Worm (Caenorhabditis elegans) whole organism, early embryonic: ENCODE results near the gene pxf-1.

Experiments
- B0310.2 ChIP-seq: sonication (generic microtip); optimal IDR thresholded peaks from 2 replicates; lab custom pipeline; 2016; ENCODE audit warnings: mild to moderate bottlenecking, missing genetic modification characterization, missing compliant biosample characterization
- F13C5.2 ChIP-seq: sonication (generic microtip); optimal IDR thresholded peaks from 2 replicates; lab custom pipeline; 2017; ENCODE audit warnings: mild to moderate bottlenecking, missing genetic modification characterization, inconsistent platforms, missing compliant biosample characterization
- aly-1 ChIP-seq: sonication (generic microtip); optimal IDR thresholded peaks from 2 replicates; lab custom pipeline; 2016; ENCODE audit warnings: missing genetic modification characterization, missing compliant biosample characterization
- ama-1 ChIP-seq: fragments of 150-350 bp; optimal IDR thresholded peaks from 2 replicates; lab custom pipeline; 2014
- ceh-13 ChIP-seq: fragments of 200-800 bp; sonication (Bioruptor generic); optimal IDR thresholded peaks from 2 replicates; lab custom pipeline; 2018; ENCODE audit warnings: mild to moderate bottlenecking, missing genetic modification characterization, missing compliant biosample characterization
- ceh-36 ChIP-seq: sonication (generic microtip); optimal IDR thresholded peaks from 2 replicates; lab custom pipeline; 2016; ENCODE audit warnings: missing genetic modification characterization, inconsistent platforms, missing compliant biosample characterization
- ets-7 ChIP-seq: sonication (generic microtip); optimal IDR thresholded peaks from 2 replicates; lab custom pipeline; 2016; ENCODE audit warnings: missing genotype, missing genetic modification characterization, missing compliant biosample characterization
- flt-1 ChIP-seq: fragments of 200-800 bp; sonication (Bioruptor generic); IDR thresholded peaks from 2 replicates; pipeline ENCODE4 v1.3.6; 2022; ENCODE audit warnings: missing genetic modification characterization, missing compliant biosample characterization
- hmbx-1 ChIP-seq: sonication (generic microtip); optimal IDR thresholded peaks from 2 replicates; lab custom pipeline; 2016; ENCODE audit warnings: mild to moderate bottlenecking, missing genetic modification characterization, missing compliant biosample characterization
- hmg-4 ChIP-seq: fragments of 200-800 bp; sonication (Bioruptor generic); optimal IDR thresholded peaks from 2 replicates; lab custom pipeline; 2018; ENCODE audit warnings: mild to moderate bottlenecking, missing genetic modification characterization, missing compliant biosample characterization
- hnd-1 ChIP-seq: sonication (generic microtip); optimal IDR thresholded peaks from 2 replicates; lab custom pipeline; 2016; ENCODE audit warnings: missing genetic modification characterization, missing compliant biosample characterization
- pes-1 ChIP-seq: fragments of 200-800 bp; sonication (Bioruptor generic); IDR thresholded peaks from 2 replicates; pipeline ENCODE4 v1.3.6; 2022; ENCODE audit warnings: missing genetic modification reagents, missing genetic modification characterization, missing compliant biosample characterization
- scrt-1 ChIP-seq: fragments of 200-800 bp; sonication (Bioruptor generic); IDR thresholded peaks from 2 replicates; pipeline ENCODE4 v1.3.6; 2022; ENCODE audit warnings: missing genetic modification characterization, missing compliant biosample characterization
- sea-1 ChIP-seq: fragments of 200-800 bp; sonication (Bioruptor generic); conservative IDR thresholded peaks from 2 replicates; pipeline ENCODE4 v1.3.6; 2022; ENCODE audit warnings: missing genetic modification characterization, missing compliant biosample characterization
- tbx-11 ChIP-seq: fragments of 200-800 bp; sonication (Bioruptor generic); IDR thresholded peaks from 2 replicates; pipeline ENCODE4 v1.3.6; 2022; ENCODE audit warnings: missing genetic modification characterization, missing compliant biosample characterization
- tbx-37 ChIP-seq: fragments of 200-800 bp; sonication (Bioruptor generic); conservative IDR thresholded peaks from 2 replicates; pipeline ENCODE4 v1.3.6; 2022; ENCODE audit warnings: missing genetic modification reagents, missing genetic modification characterization, missing compliant biosample characterization
- tra-4 ChIP-seq: sonication (generic microtip); optimal IDR thresholded peaks from 2 replicates; lab custom pipeline; 2017; ENCODE audit warnings: missing genetic modification characterization, missing compliant biosample characterization

The pxf-1 gene

ce11 chrIV:10190586-10190985 lies 16.4 kb upstream of the pxf-1 start:
- no peak for TF ChIP-seq tra-4
- TF ChIP-seq hmg-4 (GFP tag; lab: Kevin White, UChicago), result no peak
- TF ChIP-seq tbx-37 (GFP tag; lab: Robert Waterston, UW), result no peak
- TF ChIP-seq flt-1 (GFP tag; lab: Robert Waterston, UW), result no peak
- no peak for TF ChIP-seq ama-1 (lab: Kevin White, UChicago)
- TF ChIP-seq aly-1 (tag; lab: Kevin White, UChicago), result no peak
- no peak for TF ChIP-seq F13C5.2 (tag; lab: Kevin White, UChicago)
- TF ChIP-seq hnd-1 (tag; lab: Kevin White, UChicago), result no peak
- no peak for TF ChIP-seq hmbx-1
- no peak for TF ChIP-seq ets-7 (tag; lab: Kevin White, UChicago)
- no peak for TF ChIP-seq ceh-13
- no peak for TF ChIP-seq sea-1 (GFP tag; lab: Robert Waterston, UW)
- no peak for TF ChIP-seq scrt-1 (GFP tag; lab: Robert Waterston, UW)
- TF ChIP-seq pes-1 (GFP tag; lab: Robert Waterston, UW), result no peak
- no peak for TF ChIP-seq tbx-11 (GFP tag; lab: Robert Waterston, UW)

ce11 chrIV:10188505-10188904 lies 14.4 kb upstream of the pxf-1 start:
- no peak for TF ChIP-seq scrt-1 (GFP tag; lab: Robert Waterston, UW)
- TF ChIP-seq aly-1 (tag; lab: Kevin White, UChicago), result no peak
- TF ChIP-seq hmbx-1, result no peak
- TF ChIP-seq ceh-36, result no peak

ce11 chrIV:10180133-10180749 lies 6.1 kb upstream of the pxf-1 start, which contains the start of gene gta-1:
TSS of gene gta-1 (plus strand) at chrIV:10180660.
- TF ChIP-seq tbx-11 (GFP tag; lab: Robert Waterston, UW) (no peak), pes-1 (GFP tag; lab: Robert Waterston, UW) (no peak), hmbx-1 (no peak), hmg-4 (GFP tag; lab: Kevin White, UChicago) (no peak), ceh-13 (no peak)

- TF ChIP-seq ama-1 (lab: Kevin White, UChicago) (no peak), ets-7 (tag; lab: Kevin White, UChicago) (no peak), pes-1 (GFP tag; lab: Robert Waterston, UW) (no peak), scrt-1 (GFP tag; lab: Robert Waterston, UW) (no peak), aly-1 (tag; lab: Kevin White, UChicago) (no peak), tbx-37 (GFP tag; lab: Robert Waterston, UW) (no peak), tra-4 (no peak), hmg-4 (GFP tag; lab: Kevin White, UChicago) (no peak), ceh-13 (no peak), F13C5.2 (tag; lab: Kevin White, UChicago) (no peak), tbx-11 (GFP tag; lab: Robert Waterston, UW) (no peak)
Measured at ce11 chrIV:10177779-10178178, 3.6 kb upstream of the pxf-1 start, which contains the start of gene mspn-1. TSS of gene mspn-1 (plus strand) at chrIV:10177968.

- TF ChIP-seq B0310.2 (tag; lab: Kevin White, UChicago), result no peak
- TF ChIP-seq ama-1 (lab: Kevin White, UChicago), result no peak
- no peak for TF ChIP-seq ceh-36
- no peak for TF ChIP-seq F13C5.2 (tag; lab: Kevin White, UChicago)
- no peak for TF ChIP-seq tbx-11 (GFP tag; lab: Robert Waterston, UW)
- no peak for TF ChIP-seq tbx-37 (GFP tag; lab: Robert Waterston, UW)
- no peak for TF ChIP-seq sea-1 (GFP tag; lab: Robert Waterston, UW)
- no peak for TF ChIP-seq ceh-13
- no peak for TF ChIP-seq pes-1 (GFP tag; lab: Robert Waterston, UW)
- TF ChIP-seq aly-1 (tag; lab: Kevin White, UChicago), result no peak
- TF ChIP-seq hmbx-1, result no peak
- no peak for TF ChIP-seq hnd-1 (tag; lab: Kevin White, UChicago)
- no peak for TF ChIP-seq ets-7 (tag; lab: Kevin White, UChicago)
- TF ChIP-seq tra-4, result no peak
- no peak for TF ChIP-seq flt-1 (GFP tag; lab: Robert Waterston, UW)
Measured at ce11 chrIV:10176252-10176730, 2.1 kb upstream of the pxf-1 start, which contains the start of gene rack-1. TSS of gene rack-1 (plus strand) at chrIV:10176680.

ce11 chrIV:10174932-10175732 lies 991 bp upstream of the pxf-1 start:
- TF ChIP-seq flt-1 (GFP tag; lab: Robert Waterston, UW) (no peak), B0310.2 (tag; lab: Kevin White, UChicago) (peak; percentile 45), ceh-13 (no peak), scrt-1 (GFP tag; lab: Robert Waterston, UW) (no peak), ets-7 (tag; lab: Kevin White, UChicago) (no peak), pes-1 (GFP tag; lab: Robert Waterston, UW) (no peak), tbx-11 (GFP tag; lab: Robert Waterston, UW) (no peak), tra-4 (no peak), tbx-37 (GFP tag; lab: Robert Waterston, UW) (no peak), aly-1 (tag; lab: Kevin White, UChicago) (no peak), sea-1 (GFP tag; lab: Robert Waterston, UW) (no peak), hmg-4 (GFP tag; lab: Kevin White, UChicago) (peak; percentile 79), ceh-36 (peak; percentile 28)

- no peak for TF ChIP-seq scrt-1 (GFP tag; lab: Robert Waterston, UW)
- no peak for TF ChIP-seq ceh-36
- TF ChIP-seq hnd-1 (tag; lab: Kevin White, UChicago), result no peak
- no peak for TF ChIP-seq hmg-4 (GFP tag; lab: Kevin White, UChicago)
- no peak for TF ChIP-seq B0310.2 (tag; lab: Kevin White, UChicago)
- no peak for TF ChIP-seq ama-1 (lab: Kevin White, UChicago)
- TF ChIP-seq ceh-13, result no peak
- no peak for TF ChIP-seq tbx-11 (GFP tag; lab: Robert Waterston, UW)
- TF ChIP-seq F13C5.2 (tag; lab: Kevin White, UChicago), result no peak
- no peak for TF ChIP-seq ets-7 (tag; lab: Kevin White, UChicago)
- TF ChIP-seq sea-1 (GFP tag; lab: Robert Waterston, UW), result no peak
- TF ChIP-seq tra-4, result no peak
- no peak for TF ChIP-seq aly-1 (tag; lab: Kevin White, UChicago)
- no peak for TF ChIP-seq tbx-37 (GFP tag; lab: Robert Waterston, UW)
- TF ChIP-seq flt-1 (GFP tag; lab: Robert Waterston, UW), result no peak
- TF ChIP-seq pes-1 (GFP tag; lab: Robert Waterston, UW), result no peak
- TF ChIP-seq hmbx-1, result no peak
Measured at ce11 chrIV:10170808-10171207, 3.3 kb downstream of the pxf-1 start.
